Fruit fly (Drosophila melanogaster): Measurements from ENCODE around the gene HisRS.

The HisRS gene

DNA sequence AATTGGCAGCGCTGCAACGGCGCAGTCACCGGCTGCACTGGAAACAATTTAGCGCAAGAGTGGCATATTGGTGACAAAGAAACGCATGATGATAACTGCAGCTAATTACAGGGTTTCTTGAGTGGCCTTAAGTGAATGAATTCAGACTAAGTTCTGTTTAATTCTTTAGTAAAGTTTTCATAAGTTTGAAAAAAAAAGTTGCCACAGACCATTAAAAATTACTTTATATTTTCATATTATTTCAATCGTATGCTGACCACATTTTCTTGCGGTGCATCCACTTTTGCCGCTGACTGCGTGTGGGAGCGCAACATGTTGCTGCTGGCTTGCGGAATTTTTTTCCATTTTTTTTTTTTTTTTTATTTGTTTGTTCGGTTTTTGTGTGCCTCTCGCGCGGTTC is 37.2 kb downstream of the HisRS start (continued):
- TF ChIP-seq Doc2 (GFP tag; IDR thresholded peaks at IDR 0.05) (no peak), nom (GFP tag; optimal IDR thresholded peaks at IDR 0.05) (peak; percentile 40), CG10654 (GFP tag; optimal IDR thresholded peaks at IDR 0.05) (no peak), CG30403 (GFP tag; optimal IDR thresholded peaks at IDR 0.05) (peak; percentile 4), CG17361 (GFP tag; IDR thresholded peaks at IDR 0.05) (0 out of 3 replicates have a peak, but pooled peaks have one; percentile 15), CG1529 (GFP tag; optimal IDR thresholded peaks at IDR 0.05) (peak; percentile 26), otp (GFP tag; IDR thresholded peaks at IDR 0.05) (no peak), CG14441 (GFP tag; IDR thresholded peaks at IDR 0.05) (no peak), CG6813 (GFP tag; optimal IDR thresholded peaks at IDR 0.05) (no peak), Side (GFP tag; optimal IDR thresholded peaks at IDR 0.05) (no peak), az2 (GFP tag; optimal IDR thresholded peaks at IDR 0.05) (peak; percentile 9), CG6689 (GFP tag; IDR thresholded peaks at IDR 0.05) (peak; percentile 44; the same call in 1 of the 2 replicates), sc (optimal IDR thresholded peaks at IDR 0.05) (no peak), sc (GFP tag; optimal IDR thresholded peaks at IDR 0.05) (peak; percentile 11), fd3F (GFP tag; optimal IDR thresholded peaks at IDR 0.05) (no peak), Elba2 (GFP tag; optimal IDR thresholded peaks at IDR 0.05) (no peak), CG12299 (tag; optimal IDR thresholded peaks at IDR 0.05) (no peak), CG11093 (GFP tag; IDR thresholded peaks at IDR 0.05) (peak; percentile 59; the same call in 2 of the 3 replicates), Dbx (GFP tag; IDR thresholded peaks at IDR 0.05) (no peak), CG32772 (GFP tag; IDR thresholded peaks at IDR 0.05) (0 out of 2 replicates have a peak, but pooled peaks have one; percentile 27), tio (GFP tag; optimal IDR thresholded peaks at IDR 0.05) (peak; percentile 4), ATbp (GFP tag; optimal IDR thresholded peaks at IDR 0.05) (peak; percentile 33), pb (GFP tag; optimal IDR thresholded peaks at IDR 0.05) (no peak), Jarid2 (GFP tag; optimal IDR thresholded peaks at IDR 0.05) (no peak), gem (tag; optimal IDR thresholded peaks at IDR 0.05) (peak; percentile 63), so (GFP tag; IDR thresholded peaks at IDR 0.05) (no peak), dmrt11E (tag; optimal IDR thresholded peaks at IDR 0.05) (peak; percentile 68), CG4707 (GFP tag; optimal IDR thresholded peaks at IDR 0.05) (no peak), CG2678 (tag; optimal IDR thresholded peaks at IDR 0.05) (peak; percentile 39), CG3838 (GFP tag; optimal IDR thresholded peaks at IDR 0.05) (no peak), CG10209 (GFP tag; optimal IDR thresholded peaks at IDR 0.05) (peak; percentile 9), CG3407 (GFP tag; optimal IDR thresholded peaks at IDR 0.05) (peak; percentile 15), CoRest (tag; optimal IDR thresholded peaks at IDR 0.05) (peak; percentile 40), CG17385 (GFP tag; optimal IDR thresholded peaks at IDR 0.05) (no peak), CG13894 (tag; optimal IDR thresholded peaks at IDR 0.05) (no peak), PHDP (tag; optimal IDR thresholded peaks at IDR 0.05) (peak; percentile 2), Blimp-1 (GFP tag; optimal IDR thresholded peaks at IDR 0.05) (peak; percentile 37), Usf (GFP tag; optimal IDR thresholded peaks at IDR 0.05) (no peak), esg (GFP tag; conservative IDR thresholded peaks at IDR 0.05) (peak; percentile 23; the same call in 1 of the 2 replicates), Mrtf (GFP tag; IDR thresholded peaks at IDR 0.05) (no peak), CG13296 (GFP tag; optimal IDR thresholded peaks at IDR 0.05) (no peak), CG13424 (tag; optimal IDR thresholded peaks at IDR 0.05) (peak; percentile 28), Sox102F (GFP tag; optimal IDR thresholded peaks at IDR 0.05) (peak; percentile 61), CG7839 (tag; optimal IDR thresholded peaks at IDR 0.05) (peak; percentile 51), nmo (GFP tag; optimal IDR thresholded peaks at IDR 0.05) (peak; percentile 66), Drgx (GFP tag; IDR thresholded peaks at IDR 0.05) (peak; percentile 82), sima (GFP tag; optimal IDR thresholded peaks at IDR 0.05) (no peak), CG14667 (GFP tag; IDR thresholded peaks at IDR 0.05) (no peak), CG11504 (tag; optimal IDR thresholded peaks at IDR 0.05) (no peak), CG9609 (GFP tag; optimal IDR thresholded peaks at IDR 0.05) (no peak), Bgb (GFP tag; IDR thresholded peaks at IDR 0.05; ENCODE audit: partially characterized antibody) (no peak)
